Fruit fly (Drosophila melanogaster): Measurements from ENCODE around the gene lft.

Gene lft

DNA sequence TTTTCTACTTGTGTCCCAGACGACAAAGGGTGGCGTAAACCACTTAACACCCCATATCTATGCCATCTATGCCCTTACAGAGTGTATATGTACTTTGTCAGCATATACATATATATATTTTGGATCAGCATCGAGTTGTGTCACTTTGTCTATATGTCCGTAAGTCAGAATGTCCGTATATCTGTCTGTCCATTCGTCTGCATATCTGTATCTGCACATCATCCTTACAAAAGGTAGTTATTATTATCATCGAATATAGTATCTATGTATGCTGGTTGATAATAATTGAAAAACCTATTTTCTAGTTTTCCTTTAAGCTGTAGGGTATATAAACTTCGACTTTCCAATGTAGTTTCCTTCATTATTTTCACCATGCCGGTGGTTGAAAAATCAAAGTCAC is 13.1 kb upstream of the lft start:
- TF ChIP-seq CG4730 (GFP tag; IDR thresholded peaks at IDR 0.05) (0 out of 2 replicates have a peak, but pooled peaks have one; percentile 9), fd64A (GFP tag; optimal IDR thresholded peaks at IDR 0.05) (no peak), nerfin-1 (tag; optimal IDR thresholded peaks at IDR 0.05) (peak; percentile 20), bsh (GFP tag; optimal IDR thresholded peaks at IDR 0.05) (peak in 1 of 2 experiments; percentile 51), D19A (tag; optimal IDR thresholded peaks at IDR 0.05) (peak; percentile 99), dmrt11E (tag; optimal IDR thresholded peaks at IDR 0.05) (peak; percentile 65), CG7357 (GFP tag; IDR thresholded peaks at IDR 0.05) (0 out of 3 replicates have a peak, but pooled peaks have one; percentile 17), cato (GFP tag; optimal IDR thresholded peaks at IDR 0.05; ENCODE audit: borderline replicate concordance) (no peak), CG6689 (GFP tag; IDR thresholded peaks at IDR 0.05) (peak; percentile 38; the same call in 1 of the 2 replicates), Oli (tag; optimal IDR thresholded peaks at IDR 0.05) (peak; percentile 25), CG6765 (GFP tag; optimal IDR thresholded peaks at IDR 0.05) (no peak), pum (GFP tag; optimal IDR thresholded peaks at IDR 0.05) (peak; percentile 14), caup (GFP tag; optimal IDR thresholded peaks at IDR 0.05; ENCODE audit: severe bottlenecking) (no peak), klu (GFP tag; IDR thresholded peaks at IDR 0.05) (no peak), Dll (GFP tag; IDR thresholded peaks at IDR 0.05; ENCODE audit: partially characterized antibody) (no peak), Ssrp (tag; optimal IDR thresholded peaks at IDR 0.05) (peak; percentile 61), crc (GFP tag; optimal IDR thresholded peaks at IDR 0.05) (no peak), row (GFP tag; IDR thresholded peaks at IDR 0.05) (peak; percentile 55), sens (GFP tag) (peak; percentile 88), CG11504 (tag; optimal IDR thresholded peaks at IDR 0.05) (peak; percentile 71), CG14710 (tag; optimal IDR thresholded peaks at IDR 0.05) (peak; percentile 48), tgo (GFP tag; IDR thresholded peaks at IDR 0.05) (peak; percentile 36; the same call in 1 of the 3 replicates), Sox100B (GFP tag; optimal IDR thresholded peaks at IDR 0.05) (peak; percentile 6), gsb-n (tag; optimal IDR thresholded peaks at IDR 0.05) (peak; percentile 12), grau (tag; optimal IDR thresholded peaks at IDR 0.05) (no peak), Xrp1 (GFP tag; IDR thresholded peaks at IDR 0.05) (peak; percentile 39; the same call in 1 of the 2 replicates), Usf (GFP tag; optimal IDR thresholded peaks at IDR 0.05) (no peak), CG2712 (tag; optimal IDR thresholded peaks at IDR 0.05) (peak; percentile 55), Ets65A (GFP tag) (peak; percentile 15), chif (GFP tag; optimal IDR thresholded peaks at IDR 0.05) (peak in 1 of 2 experiments; percentile 2), CG18262 (tag; optimal IDR thresholded peaks at IDR 0.05) (peak; percentile 63), CG1529 (GFP tag; optimal IDR thresholded peaks at IDR 0.05) (peak; percentile 20), CG15696 (tag; optimal IDR thresholded peaks at IDR 0.05) (peak; percentile 8), CG1792 (GFP tag; optimal IDR thresholded peaks at IDR 0.05) (no peak), CG8388 (GFP tag; optimal IDR thresholded peaks at IDR 0.05) (peak; percentile 29), Lhr (GFP tag; optimal IDR thresholded peaks at IDR 0.05) (peak; percentile 6), Med (GFP tag) (peak; percentile 61), CG10979 (tag; optimal IDR thresholded peaks at IDR 0.05) (peak; percentile 58), pnt (GFP tag; optimal IDR thresholded peaks at IDR 0.05) (peak; percentile 2), CG17829 (tag; optimal IDR thresholded peaks at IDR 0.05) (peak; percentile 36), CG12219 (GFP tag; optimal IDR thresholded peaks at IDR 0.05) (peak; percentile 29), CG13424 (tag; optimal IDR thresholded peaks at IDR 0.05) (peak; percentile 30), chn (GFP tag; optimal IDR thresholded peaks at IDR 0.05) (peak; percentile 3), psq (GFP tag; optimal IDR thresholded peaks at IDR 0.05) (no peak), CG10267 (tag; optimal IDR thresholded peaks at IDR 0.05) (peak; percentile 25), danr (GFP tag; IDR thresholded peaks at IDR 0.05) (no peak), fd3F (GFP tag; optimal IDR thresholded peaks at IDR 0.05) (no peak), sob (GFP tag; IDR thresholded peaks at IDR 0.05) (no peak), CG33557 (GFP tag; optimal IDR thresholded peaks at IDR 0.05) (peak; percentile 28), CG15601 (tag; optimal IDR thresholded peaks at IDR 0.05) (peak; percentile 36)

Measured in whole organism, embryonic.